Worm (Caenorhabditis elegans) whole organism, L1 larva: ENCODE data around the gene srx-87.

Experiments
- C04F5.9 ChIP-seq: sonication (generic microtip); optimal IDR thresholded peaks from 2 replicates; lab custom pipeline; 2016; ENCODE audit warnings: missing genetic modification characterization, missing compliant biosample characterization
- C34B4.2 ChIP-seq: sonication (generic microtip); optimal IDR thresholded peaks from 2 replicates; lab custom pipeline; 2017; ENCODE audit warnings: mild to moderate bottlenecking, missing genetic modification characterization, missing compliant biosample characterization
- F16B12.6 ChIP-seq: fragments of 150-350 bp; optimal IDR thresholded peaks from 2 replicates; lab custom pipeline; 2014; ENCODE audit warnings: missing biosample characterization, missing genetic modification characterization
- Y116A8C.19 ChIP-seq: sonication (generic microtip); optimal IDR thresholded peaks from 2 replicates; lab custom pipeline; 2016; ENCODE audit warnings: missing compliant biosample characterization, missing genetic modification characterization, borderline replicate concordance
- aha-1 ChIP-seq: fragments of 150-350 bp; optimal IDR thresholded peaks from 2 replicates; lab custom pipeline; 2014; ENCODE audit warnings: missing biosample characterization, missing genetic modification characterization
- alr-1 ChIP-seq: fragments of 200-800 bp; sonication (Bioruptor generic); optimal IDR thresholded peaks from 2 replicates; lab custom pipeline; 2018; ENCODE audit warnings: borderline replicate concordance, mild to moderate bottlenecking, missing genetic modification characterization, missing compliant biosample characterization
- ama-1 ChIP-seq: fragments of 150-350 bp; optimal IDR thresholded peaks from 2 replicates; lab custom pipeline; 2014
- ceh-63 ChIP-seq: fragments of 200-800 bp; sonication (Bioruptor generic); optimal IDR thresholded peaks from 2 replicates; lab custom pipeline; 2018; ENCODE audit warnings: mild to moderate bottlenecking, missing genetic modification characterization, missing compliant biosample characterization
- ceh-88 ChIP-seq: fragments of 200-800 bp; sonication (Bioruptor generic); IDR thresholded peaks from 2 replicates; pipeline ENCODE4 v1.3.6; 2022; ENCODE audit warnings: missing genetic modification characterization, missing compliant biosample characterization
- ceh-90 ChIP-seq: sonication (generic microtip); optimal IDR thresholded peaks from 2 replicates; lab custom pipeline; 2016; ENCODE audit warnings: missing genetic modification characterization, missing compliant biosample characterization
- dpl-1 ChIP-seq, 3 experiments: fragments of 150-350 bp in 2 of 3; sonication (generic microtip) in 1 of 3; optimal IDR thresholded peaks; 2 replicates each; lab custom pipeline; 2014 to 2017; ENCODE audit warnings: missing biosample characterization in 3 of 3, missing genetic modification characterization in 3 of 3, missing genetic modification reagents in 3 of 3
- dsc-1 ChIP-seq: sonication (generic microtip); optimal IDR thresholded peaks from 2 replicates; lab custom pipeline; 2016; ENCODE audit warnings: mild to moderate bottlenecking, missing genetic modification characterization, missing compliant biosample characterization
- egl-27 ChIP-seq, 2 experiments: fragments of 150-350 bp in 1 of 2; sonication (generic microtip); optimal IDR thresholded peaks; 3 replicates each; lab custom pipeline; 2017 to 2018; ENCODE audit warnings: missing biosample characterization in 2 of 2, missing genetic modification characterization in 2 of 2, missing genetic modification reagents in 2 of 2
- elt-2 ChIP-seq: sonication (generic microtip); optimal IDR thresholded peaks from 2 replicates; lab custom pipeline; 2016; ENCODE audit warnings: missing genetic modification characterization, mild to moderate bottlenecking, inconsistent platforms, missing compliant biosample characterization, missing genetic modification reagents
- elt-3 ChIP-seq, 6 experiments: fragments of 150-350 bp in 1 of 6; sonication (generic microtip); optimal IDR thresholded peaks; 2 replicates each; lab custom pipeline; 2017 to 2018; ENCODE audit warnings: missing biosample characterization in 6 of 6, missing genetic modification characterization in 6 of 6, inconsistent platforms in 1 of 6
- fkh-10 ChIP-seq: sonication (generic microtip); optimal IDR thresholded peaks from 2 replicates; lab custom pipeline; 2017; ENCODE audit warnings: missing biosample characterization, missing genetic modification reagents, missing genetic modification characterization
- fkh-4 ChIP-seq: sonication (generic microtip); optimal IDR thresholded peaks from 2 replicates; lab custom pipeline; 2016; ENCODE audit warnings: missing compliant biosample characterization, missing genetic modification characterization, borderline replicate concordance
- fkh-8 ChIP-seq: sonication (generic microtip); optimal IDR thresholded peaks from 2 replicates; lab custom pipeline; 2016; ENCODE audit warnings: mild to moderate bottlenecking, missing genetic modification characterization, missing compliant biosample characterization
- fos-1 ChIP-seq: fragments of 150-350 bp; optimal IDR thresholded peaks from 2 replicates; lab custom pipeline; 2014; ENCODE audit warnings: missing biosample characterization, missing genetic modification characterization
- hlh-17 ChIP-seq: fragments of 200-800 bp; sonication (Bioruptor generic); optimal IDR thresholded peaks from 2 replicates; lab custom pipeline; 2018; ENCODE audit warnings: missing genetic modification characterization, mild to moderate bottlenecking, missing compliant biosample characterization, moderate library complexity, borderline replicate concordance
- hlh-4 ChIP-seq: sonication (generic microtip); optimal IDR thresholded peaks from 2 replicates; lab custom pipeline; 2016; ENCODE audit warnings: mild to moderate bottlenecking, missing genetic modification characterization, missing compliant biosample characterization
- hpl-2 ChIP-seq: fragments of 150-350 bp; optimal IDR thresholded peaks from 2 replicates; lab custom pipeline; 2014; ENCODE audit warnings: missing biosample characterization, missing genetic modification reagents, missing genetic modification characterization
- irx-1 ChIP-seq: sonication (generic microtip); optimal IDR thresholded peaks from 2 replicates; lab custom pipeline; 2016; ENCODE audit warnings: missing genetic modification characterization, missing compliant biosample characterization
- isw-1 ChIP-seq: fragments of 200-800 bp; sonication (Bioruptor generic); IDR thresholded peaks from 2 replicates; pipeline ENCODE4 v1.3.6; 2022; ENCODE audit warnings: missing genetic modification characterization, missing compliant biosample characterization
- jun-1 ChIP-seq: fragments of 150-350 bp; optimal IDR thresholded peaks from 2 replicates; lab custom pipeline; 2014; ENCODE audit warnings: missing biosample characterization, missing genetic modification reagents, missing genetic modification characterization
- lin-13 ChIP-seq: fragments of 150-350 bp; optimal IDR thresholded peaks from 2 replicates; lab custom pipeline; 2014; ENCODE audit warnings: missing biosample characterization, missing genetic modification reagents, missing genetic modification characterization
- lin-14 ChIP-seq: fragments of 200-800 bp; sonication (Bioruptor generic); optimal IDR thresholded peaks from 2 replicates; lab custom pipeline; 2018; ENCODE audit warnings: mild to moderate bottlenecking, missing genetic modification characterization, moderate library complexity, missing compliant biosample characterization
- lin-15B ChIP-seq: fragments of 150-350 bp; sonication (generic microtip); optimal IDR thresholded peaks from 3 replicates; lab custom pipeline; 2014; ENCODE audit warnings: missing biosample characterization, missing genetic modification characterization
- lin-35 ChIP-seq, 2 experiments: fragments of 150-350 bp; optimal IDR thresholded peaks; 2 replicates each; lab custom pipeline; 2014; ENCODE audit warnings: missing biosample characterization in 2 of 2, missing genetic modification characterization in 2 of 2, missing genetic modification reagents in 2 of 2
- lin-39 ChIP-seq: fragments of 150-350 bp; optimal IDR thresholded peaks from 2 replicates; lab custom pipeline; 2014; ENCODE audit warnings: missing biosample characterization, missing genetic modification reagents, missing genetic modification characterization
- lir-3 ChIP-seq: sonication (generic microtip); optimal IDR thresholded peaks from 2 replicates; lab custom pipeline; 2016; ENCODE audit warnings: mild to moderate bottlenecking, missing genetic modification characterization, moderate library complexity, missing compliant biosample characterization; ENCODE audit not compliant: poor library complexity
- mdl-1 ChIP-seq, 2 experiments: fragments of 150-350 bp; optimal IDR thresholded peaks; 2 replicates each; lab custom pipeline; 2014 to 2017; ENCODE audit warnings: missing biosample characterization in 2 of 2, missing genetic modification characterization in 2 of 2, inconsistent platforms in 1 of 2
- mef-2 ChIP-seq: fragments of 150-350 bp; optimal IDR thresholded peaks from 2 replicates; lab custom pipeline; 2014; ENCODE audit warnings: missing biosample characterization, missing genetic modification characterization
- nhr-11 ChIP-seq: fragments of 150-350 bp; optimal IDR thresholded peaks from 2 replicates; lab custom pipeline; 2014; ENCODE audit warnings: missing biosample characterization, missing genetic modification characterization
- nhr-12 ChIP-seq: sonication (generic microtip); optimal IDR thresholded peaks from 2 replicates; lab custom pipeline; 2017; ENCODE audit warnings: missing biosample characterization, missing genetic modification characterization
- nhr-19 ChIP-seq: fragments of 200-800 bp; sonication (Bioruptor generic); conservative IDR thresholded peaks from 2 replicates; pipeline ENCODE4 v1.3.6; 2022; ENCODE audit warnings: missing genetic modification characterization, missing compliant biosample characterization
- nhr-47 ChIP-seq: sonication (generic microtip); optimal IDR thresholded peaks from 2 replicates; lab custom pipeline; 2016; ENCODE audit warnings: mild to moderate bottlenecking, missing genetic modification characterization, moderate library complexity, missing compliant biosample characterization
- nhr-71 ChIP-seq: sonication (generic microtip); optimal IDR thresholded peaks from 2 replicates; lab custom pipeline; 2016; ENCODE audit warnings: mild to moderate bottlenecking, missing genetic modification characterization, moderate library complexity, missing compliant biosample characterization
- nhr-84 ChIP-seq: sonication (generic microtip); optimal IDR thresholded peaks from 2 replicates; lab custom pipeline; 2017; ENCODE audit warnings: missing biosample characterization, missing genetic modification characterization
- nhr-85 ChIP-seq: sonication (generic microtip); peaks from one replicate; lab custom pipeline; 2016; ENCODE audit warnings: missing genetic modification characterization, inconsistent platforms, missing compliant biosample characterization
- snpc-4 ChIP-seq: fragments of 150-350 bp; optimal IDR thresholded peaks from 2 replicates; lab custom pipeline; 2014; ENCODE audit warnings: missing biosample characterization, missing genetic modification characterization
- snu-23 ChIP-seq: sonication (generic microtip); optimal IDR thresholded peaks from 2 replicates; lab custom pipeline; 2016; ENCODE audit warnings: missing genetic modification characterization, missing compliant biosample characterization
- sox-4 ChIP-seq: sonication (generic microtip); optimal IDR thresholded peaks from 2 replicates; lab custom pipeline; 2016; ENCODE audit warnings: missing genetic modification characterization, missing compliant biosample characterization
- sptf-1 ChIP-seq: fragments of 150-350 bp; optimal IDR thresholded peaks from 2 replicates; lab custom pipeline; 2014; ENCODE audit warnings: missing biosample characterization, missing genetic modification characterization
- tbx-2 ChIP-seq: sonication (generic microtip); optimal IDR thresholded peaks from 2 replicates; lab custom pipeline; 2016; ENCODE audit warnings: missing genetic modification characterization, missing compliant biosample characterization
- tlp-1 ChIP-seq: fragments of 150-350 bp; optimal IDR thresholded peaks from 2 replicates; lab custom pipeline; 2014; ENCODE audit warnings: missing biosample characterization, missing genetic modification characterization
- unc-30 ChIP-seq: sonication (generic microtip); optimal IDR thresholded peaks from 2 replicates; lab custom pipeline; 2017; ENCODE audit warnings: missing biosample characterization, missing genetic modification characterization
- unc-62 ChIP-seq: fragments of 150-350 bp; optimal IDR thresholded peaks from 2 replicates; lab custom pipeline; 2014; ENCODE audit warnings: missing biosample characterization, missing genetic modification reagents, missing genetic modification characterization
- unc-86 ChIP-seq: sonication (generic microtip); optimal IDR thresholded peaks from 2 replicates; lab custom pipeline; 2016; ENCODE audit warnings: missing genetic modification characterization, missing compliant biosample characterization
- vab-15 ChIP-seq: sonication (generic microtip); optimal IDR thresholded peaks from 2 replicates; lab custom pipeline; 2017; ENCODE audit warnings: missing genotype, mild to moderate bottlenecking, missing genetic modification characterization, missing compliant biosample characterization
- xbp-1 ChIP-seq: sonication (generic microtip); optimal IDR thresholded peaks from 2 replicates; lab custom pipeline; 2016; ENCODE audit warnings: missing genetic modification characterization, missing compliant biosample characterization
- ztf-11 ChIP-seq, 2 experiments: sonication (generic microtip); optimal IDR thresholded peaks; 2 replicates each; lab custom pipeline; 2016 to 2017; ENCODE audit warnings: missing genetic modification characterization in 2 of 2, missing biosample characterization in 1 of 2, missing compliant biosample characterization in 1 of 2
- ztf-4 ChIP-seq: fragments of 150-350 bp; optimal IDR thresholded peaks from 2 replicates; lab custom pipeline; 2014; ENCODE audit warnings: missing biosample characterization, missing genetic modification characterization

srx-87 gene

ce11 chrV:11531100-11531499, 33.6 kb upstream of the srx-87 start (continued):
- peak; percentile 100 for TF ChIP-seq nhr-85 (tag; lab: Kevin White, UChicago)
- TF ChIP-seq ceh-63 (GFP tag; lab: Kevin White, UChicago): no peak
- TF ChIP-seq nhr-47 (tag; lab: Kevin White, UChicago): peak; percentile 56
- TF ChIP-seq Y116A8C.19 (tag; lab: Kevin White, UChicago): no peak
- TF ChIP-seq nhr-84 (tag; lab: Kevin White, UChicago): no peak
- no peak for TF ChIP-seq hpl-2 (GFP tag; lab: Kevin White, UChicago)
- TF ChIP-seq alr-1: no peak
- TF ChIP-seq hlh-17 (GFP tag; lab: Kevin White, UChicago): no peak
- TF ChIP-seq lin-15B (tag; lab: Kevin White, UChicago): no peak
- no peak for TF ChIP-seq C04F5.9 (tag; lab: Kevin White, UChicago)
- TF ChIP-seq nhr-71 (tag; lab: Kevin White, UChicago): peak; percentile 82
- TF ChIP-seq irx-1 (tag; lab: Kevin White, UChicago): no peak
- no peak for TF ChIP-seq isw-1
- TF ChIP-seq unc-86: no peak
- no peak for TF ChIP-seq lin-39
- no peak for TF ChIP-seq fkh-10 (GFP tag; lab: Kevin White, UChicago)
- TF ChIP-seq fos-1 (tag; lab: Kevin White, UChicago): peak; percentile 45
- TF ChIP-seq unc-30 (tag; lab: Kevin White, UChicago): no peak
- TF ChIP-seq nhr-19 (GFP tag; lab: Robert Waterston, UW): peak; percentile 41; the same call in 1 of the 2 replicates
- peak; percentile 55 for TF ChIP-seq lin-13 (GFP tag; lab: Kevin White, UChicago)
- no peak for TF ChIP-seq jun-1 (tag; lab: Kevin White, UChicago)
- peak in 2 of 3 experiments; percentile 22 to 36 for TF ChIP-seq dpl-1 (GFP tag; optimal IDR thresholded peaks at IDR 0.05; lab: Kevin White, UChicago)
- TF ChIP-seq nhr-11 (tag; lab: Kevin White, UChicago): no peak
- no peak for TF ChIP-seq elt-2 (tag; lab: Kevin White, UChicago)
- no peak for TF ChIP-seq sptf-1
- no peak for TF ChIP-seq vab-15 (tag; lab: Kevin White, UChicago)
- TF ChIP-seq unc-62 (GFP tag; lab: Kevin White, UChicago): no peak
- peak in 1 of 2 experiments; percentile 72 for TF ChIP-seq lin-35 (GFP tag; optimal IDR thresholded peaks at IDR 0.05; lab: Kevin White, UChicago)
- no peak for TF ChIP-seq hlh-4 (tag; lab: Kevin White, UChicago)
- no peak for TF ChIP-seq aha-1 (tag; lab: Kevin White, UChicago)
- TF ChIP-seq elt-3 (tag; optimal IDR thresholded peaks at IDR 0.05; lab: Kevin White, UChicago): peak in 5 of 6 experiments; percentile 58 to 92 (median 89)
- TF ChIP-seq mef-2 (tag; lab: Kevin White, UChicago): no peak
- no peak for TF ChIP-seq dsc-1 (tag; lab: Kevin White, UChicago)
- no peak for TF ChIP-seq lir-3 (tag; lab: Kevin White, UChicago)
- TF ChIP-seq snu-23 (GFP tag; lab: Kevin White, UChicago): peak; percentile 83
- peak; percentile 29; the same call in 1 of the 2 replicates for TF ChIP-seq ceh-88 (GFP tag; lab: Robert Waterston, UW)
- TF ChIP-seq fkh-8 (tag; lab: Kevin White, UChicago): no peak
- TF ChIP-seq tlp-1 (tag; lab: Kevin White, UChicago): no peak
- TF ChIP-seq ceh-90 (tag; lab: Kevin White, UChicago): no peak
- no peak for TF ChIP-seq C34B4.2 (tag; lab: Kevin White, UChicago)
- no peak for TF ChIP-seq F16B12.6 (tag; lab: Kevin White, UChicago)
- TF ChIP-seq ama-1 (lab: Kevin White, UChicago): no peak
- TF ChIP-seq ztf-4 (tag; lab: Kevin White, UChicago): no peak
- peak in 1 of 2 experiments; percentile 12 for TF ChIP-seq egl-27 (tag; optimal IDR thresholded peaks at IDR 0.05; lab: Kevin White, UChicago)
- no peak for TF ChIP-seq fkh-4 (tag; lab: Kevin White, UChicago)
- TF ChIP-seq tbx-2 (tag; lab: Kevin White, UChicago): peak; percentile 35
- TF ChIP-seq mdl-1 (tag; optimal IDR thresholded peaks at IDR 0.05; lab: Kevin White, UChicago): peak in 1 of 2 experiments; percentile 69
- TF ChIP-seq snpc-4 (tag; lab: Kevin White, UChicago): no peak
- no peak for TF ChIP-seq sox-4
- no peak for TF ChIP-seq ztf-11 (tag; optimal IDR thresholded peaks at IDR 0.05; lab: Kevin White, UChicago)
- TF ChIP-seq xbp-1 (tag; lab: Kevin White, UChicago): peak; percentile 8
- TF ChIP-seq lin-14 (GFP tag; lab: Kevin White, UChicago): peak; percentile 94
- TF ChIP-seq nhr-12 (tag; lab: Kevin White, UChicago): no peak
